Worm (Caenorhabditis elegans) whole organism, young adult: Measurements from ENCODE around the gene F08F8.9.

Source experiments
- B0019.2 ChIP-seq: fragments of 200-800 bp; sonication (Bioruptor generic); conservative IDR thresholded peaks from 2 replicates; pipeline ENCODE4 v1.3.6; 2022; ENCODE audit warnings: missing genetic modification reagents, missing genetic modification characterization, missing compliant biosample characterization
- B0261.1 ChIP-seq: sonication (generic microtip); optimal IDR thresholded peaks from 2 replicates; lab custom pipeline; 2016; ENCODE audit warnings: mild to moderate bottlenecking, missing genetic modification characterization, moderate library complexity, missing compliant biosample characterization
- C17E4.6 ChIP-seq: fragments of 200-800 bp; sonication (Bioruptor generic); IDR thresholded peaks from 2 replicates; pipeline ENCODE4 v1.3.6; 2022; ENCODE audit warnings: missing genetic modification reagents, missing genetic modification characterization, missing compliant biosample characterization
- D2030.7 ChIP-seq: fragments of 200-800 bp; sonication (Bioruptor generic); IDR thresholded peaks from 2 replicates; pipeline ENCODE4 v1.3.6; 2022; ENCODE audit warnings: missing genetic modification reagents, missing genetic modification characterization, missing compliant biosample characterization
- F57C9.4 ChIP-seq: sonication (generic microtip); optimal IDR thresholded peaks from 2 replicates; lab custom pipeline; 2017; ENCODE audit warnings: mild to moderate bottlenecking, missing genetic modification characterization, missing compliant biosample characterization
- Y56A3A.18 ChIP-seq: fragments of 200-800 bp; sonication (Bioruptor generic); IDR thresholded peaks from 2 replicates; pipeline ENCODE4 v1.3.6; 2022; ENCODE audit warnings: missing genetic modification reagents, missing genetic modification characterization, missing compliant biosample characterization
- akir-1 ChIP-seq: fragments of 200-800 bp; sonication (Bioruptor generic); optimal IDR thresholded peaks from 2 replicates; lab custom pipeline; 2018; ENCODE audit warnings: mild to moderate bottlenecking, missing genetic modification characterization, moderate library complexity, missing compliant biosample characterization
- aptf-2 ChIP-seq: fragments of 200-800 bp; sonication (Bioruptor generic); conservative IDR thresholded peaks from 2 replicates; pipeline ENCODE4 v1.3.6; 2022; ENCODE audit warnings: missing genetic modification reagents, missing genetic modification characterization, missing compliant biosample characterization
- aptf-3 ChIP-seq: fragments of 200-800 bp; sonication (Bioruptor generic); IDR thresholded peaks from 2 replicates; pipeline ENCODE4 v1.3.6; 2022; ENCODE audit warnings: missing genetic modification characterization, missing compliant biosample characterization
- athp-1 ChIP-seq: sonication (generic microtip); optimal IDR thresholded peaks from 2 replicates; lab custom pipeline; 2017; ENCODE audit warnings: mild to moderate bottlenecking, missing genetic modification characterization, missing compliant biosample characterization
- ceh-27 ChIP-seq: fragments of 200-800 bp; sonication (Bioruptor generic); optimal IDR thresholded peaks from 2 replicates; lab custom pipeline; 2018; ENCODE audit warnings: mild to moderate bottlenecking, missing genetic modification characterization, moderate library complexity, missing compliant biosample characterization
- ceh-58 ChIP-seq: fragments of 200-800 bp; sonication (Bioruptor generic); IDR thresholded peaks from 2 replicates; pipeline ENCODE4 v1.3.6; 2022; ENCODE audit warnings: missing genetic modification characterization, missing compliant biosample characterization
- ceh-79 ChIP-seq: sonication (generic microtip); optimal IDR thresholded peaks from 2 replicates; lab custom pipeline; 2017; ENCODE audit warnings: mild to moderate bottlenecking, missing genetic modification characterization, missing compliant biosample characterization
- chd-7 ChIP-seq: sonication (generic microtip); optimal IDR thresholded peaks from 2 replicates; lab custom pipeline; 2016; ENCODE audit warnings: mild to moderate bottlenecking, missing genetic modification characterization, moderate library complexity, missing compliant biosample characterization
- dpff-1 ChIP-seq: sonication (generic microtip); optimal IDR thresholded peaks from 2 replicates; lab custom pipeline; 2017; ENCODE audit warnings: mild to moderate bottlenecking, missing genetic modification characterization, missing compliant biosample characterization
- egl-18 ChIP-seq: fragments of 200-800 bp; sonication (Bioruptor generic); IDR thresholded peaks from 2 replicates; pipeline ENCODE4 v1.3.6; 2022; ENCODE audit warnings: missing genetic modification reagents, missing genetic modification characterization, missing compliant biosample characterization
- ekl-4 ChIP-seq: fragments of 200-800 bp; sonication (Bioruptor generic); IDR thresholded peaks from 2 replicates; pipeline ENCODE4 v1.3.6; 2022; ENCODE audit warnings: missing genetic modification reagents, missing genetic modification characterization, missing compliant biosample characterization
- ets-4 ChIP-seq: fragments of 200-800 bp; sonication (Bioruptor generic); optimal IDR thresholded peaks from 2 replicates; lab custom pipeline; 2018; ENCODE audit warnings: mild to moderate bottlenecking, missing genetic modification characterization, missing compliant biosample characterization
- fkh-3 ChIP-seq: sonication (generic microtip); optimal IDR thresholded peaks from 2 replicates; lab custom pipeline; 2016; ENCODE audit warnings: mild to moderate bottlenecking, missing genetic modification characterization, missing compliant biosample characterization
- hlh-12 ChIP-seq: sonication (generic microtip); optimal IDR thresholded peaks from 2 replicates; lab custom pipeline; 2016; ENCODE audit warnings: missing genetic modification characterization, missing compliant biosample characterization
- hlh-26 ChIP-seq: fragments of 200-800 bp; sonication (Bioruptor generic); conservative IDR thresholded peaks from 2 replicates; pipeline ENCODE4 v1.3.6; 2022; ENCODE audit warnings: missing genetic modification reagents, missing genetic modification characterization, missing compliant biosample characterization
- hmg-20 ChIP-seq: fragments of 200-800 bp; sonication (Bioruptor generic); IDR thresholded peaks from 2 replicates; pipeline ENCODE4 v1.3.6; 2022; ENCODE audit warnings: missing genetic modification reagents, missing genetic modification characterization, missing compliant biosample characterization
- hrde-1 ChIP-seq: sonication (generic microtip); optimal IDR thresholded peaks from 2 replicates; lab custom pipeline; 2016; ENCODE audit warnings: missing genetic modification characterization, mild to moderate bottlenecking, missing compliant biosample characterization, moderate library complexity, missing genotype, missing genetic modification reagents, borderline replicate concordance
- let-607 ChIP-seq, 2 experiments: fragments of 200-800 bp in 1 of 2; sonication (Bioruptor generic) in 1 of 2; sonication (generic microtip) in 1 of 2; optimal IDR thresholded peaks; 2 replicates each; lab custom pipeline; 2016 to 2018; ENCODE audit warnings: mild to moderate bottlenecking in 2 of 2, missing compliant biosample characterization in 2 of 2, missing genetic modification characterization in 2 of 2, moderate library complexity in 2 of 2, missing genotype in 1 of 2
- lin-35 ChIP-seq, 3 experiments: fragments of 150-350 bp in 2 of 3; sonication (generic microtip) in 1 of 3; optimal IDR thresholded peaks; 2 replicates each; lab custom pipeline; 2014 to 2018; ENCODE audit warnings: missing biosample characterization in 3 of 3, missing genetic modification characterization in 3 of 3, missing genetic modification reagents in 3 of 3
- lin-54 ChIP-seq: fragments of 200-800 bp; sonication (Bioruptor generic); optimal IDR thresholded peaks from 2 replicates; lab custom pipeline; 2018; ENCODE audit warnings: mild to moderate bottlenecking, missing genetic modification characterization, missing compliant biosample characterization
- lsl-1 ChIP-seq: fragments of 200-800 bp; sonication (Bioruptor generic); optimal IDR thresholded peaks from 2 replicates; lab custom pipeline; 2018; ENCODE audit warnings: mild to moderate bottlenecking, missing genetic modification characterization, moderate library complexity, missing compliant biosample characterization
- madf-8 ChIP-seq: fragments of 200-800 bp; sonication (Bioruptor generic); conservative IDR thresholded peaks from 2 replicates; pipeline ENCODE4 v1.3.6; 2022; ENCODE audit warnings: missing genetic modification reagents, missing genetic modification characterization, missing compliant biosample characterization
- mcd-1 ChIP-seq: fragments of 200-800 bp; sonication (Bioruptor generic); IDR thresholded peaks from 2 replicates; pipeline ENCODE4 v1.3.6; 2022; ENCODE audit warnings: missing genetic modification reagents, missing genetic modification characterization, missing compliant biosample characterization
- mel-28 ChIP-seq: sonication (generic microtip); optimal IDR thresholded peaks from 2 replicates; lab custom pipeline; 2016; ENCODE audit warnings: borderline replicate concordance, mild to moderate bottlenecking, missing genetic modification characterization, missing compliant biosample characterization
- mxl-1 ChIP-seq: sonication (generic microtip); optimal IDR thresholded peaks from 2 replicates; lab custom pipeline; 2016; ENCODE audit warnings: missing genetic modification characterization, missing compliant biosample characterization
- nhr-120 ChIP-seq: fragments of 200-800 bp; sonication (Bioruptor generic); IDR thresholded peaks from 2 replicates; pipeline ENCODE4 v1.3.6; 2022; ENCODE audit warnings: missing genetic modification characterization, missing compliant biosample characterization
- nhr-90 ChIP-seq: sonication (generic microtip); optimal IDR thresholded peaks from 2 replicates; lab custom pipeline; 2016; ENCODE audit warnings: missing genotype, mild to moderate bottlenecking, missing genetic modification characterization, missing compliant biosample characterization
- pha-4 ChIP-seq: fragments of 150-350 bp; sonication (generic microtip); optimal IDR thresholded peaks from 2 replicates; lab custom pipeline; 2014; ENCODE audit warnings: missing biosample characterization, missing genetic modification reagents, missing genetic modification characterization
- rpc-1 ChIP-seq, 2 experiments: fragments of 150-350 bp in 1 of 2; sonication (generic microtip) in 1 of 2; optimal IDR thresholded peaks; 2 replicates each; lab custom pipeline; 2014 to 2018; ENCODE audit warnings: missing biosample characterization in 1 of 2, missing genetic modification characterization in 1 of 2, missing genetic modification reagents in 1 of 2, missing genotype in 1 of 2
- snpc-1.3 ChIP-seq: sonication (generic microtip); optimal IDR thresholded peaks from 2 replicates; lab custom pipeline; 2017; ENCODE audit warnings: missing genetic modification characterization, mild to moderate bottlenecking, missing compliant biosample characterization, antibody characterized with exemption, moderate library complexity, missing genotype, missing genetic modification reagents; ENCODE audit not compliant: insufficient read depth
- snpc-3.4 ChIP-seq: sonication (generic microtip); optimal IDR thresholded peaks from 2 replicates; lab custom pipeline; 2017; ENCODE audit warnings: missing genetic modification characterization, mild to moderate bottlenecking, missing compliant biosample characterization, antibody characterized with exemption, moderate library complexity, missing genotype, missing genetic modification reagents
- somi-1 ChIP-seq: fragments of 200-800 bp; sonication (Bioruptor generic); optimal IDR thresholded peaks from 2 replicates; lab custom pipeline; 2018; ENCODE audit warnings: mild to moderate bottlenecking, missing genetic modification characterization, missing compliant biosample characterization
- tbp1 ChIP-seq: fragments of 200-800 bp; sonication (Bioruptor generic); optimal IDR thresholded peaks from 2 replicates; lab custom pipeline; 2018; ENCODE audit warnings: mild to moderate bottlenecking, missing genetic modification characterization, missing compliant biosample characterization
- tbx-9 ChIP-seq: sonication (generic microtip); optimal IDR thresholded peaks from 2 replicates; lab custom pipeline; 2016; ENCODE audit warnings: borderline replicate concordance, missing genetic modification characterization, inconsistent platforms, missing compliant biosample characterization
- unc-62 ChIP-seq: fragments of 150-350 bp; optimal IDR thresholded peaks from 2 replicates; lab custom pipeline; 2014; ENCODE audit warnings: missing biosample characterization, missing genetic modification reagents, missing genetic modification characterization
- xnd-1 ChIP-seq: sonication (generic microtip); optimal IDR thresholded peaks from 2 replicates; lab custom pipeline; 2016; ENCODE audit warnings: missing genotype, missing genetic modification reagents, missing genetic modification characterization, missing compliant biosample characterization
- zfh-2 ChIP-seq: fragments of 200-800 bp; sonication (Bioruptor generic); conservative IDR thresholded peaks from 2 replicates; pipeline ENCODE4 v1.3.6; 2022; ENCODE audit warnings: missing genetic modification reagents, missing genetic modification characterization, missing compliant biosample characterization
- zim-3 ChIP-seq: sonication (generic microtip); optimal IDR thresholded peaks from 2 replicates; lab custom pipeline; 2017; ENCODE audit warnings: mild to moderate bottlenecking, missing genetic modification characterization, moderate library complexity, missing compliant biosample characterization
- ztf-18 ChIP-seq: sonication (generic microtip); optimal IDR thresholded peaks from 2 replicates; lab custom pipeline; 2016; ENCODE audit warnings: missing genotype, mild to moderate bottlenecking, missing genetic modification characterization, missing compliant biosample characterization
- ztf-22 ChIP-seq: fragments of 200-800 bp; sonication (Bioruptor generic); optimal IDR thresholded peaks from 2 replicates; lab custom pipeline; 2018; ENCODE audit warnings: mild to moderate bottlenecking, missing genetic modification characterization, moderate library complexity, missing compliant biosample characterization
- ztf-25 ChIP-seq: fragments of 200-800 bp; sonication (Bioruptor generic); IDR thresholded peaks from 2 replicates; pipeline ENCODE4 v1.3.6; 2022; ENCODE audit warnings: missing genetic modification reagents, missing genetic modification characterization, missing compliant biosample characterization
- ztf-6 ChIP-seq: fragments of 200-800 bp; sonication (Bioruptor generic); IDR thresholded peaks from 2 replicates; pipeline ENCODE4 v1.3.6; 2022; ENCODE audit warnings: missing genetic modification reagents, missing genetic modification characterization, missing compliant biosample characterization

F08F8.9 gene

ce11 chrIII:7376143-7376802 is 22.5 kb upstream of the F08F8.9 start (continued):
- TF ChIP-seq tbx-9 (tag; lab: Kevin White, UChicago) (no peak), fkh-3 (tag; lab: Kevin White, UChicago) (no peak), lin-35 (GFP tag; optimal IDR thresholded peaks at IDR 0.05; lab: Kevin White, UChicago) (no peak), B0019.2 (no peak), ets-4 (GFP tag; lab: Kevin White, UChicago) (peak; percentile 15), ztf-25 (GFP tag; lab: Robert Waterston, UW) (no peak), snpc-1.3 (tag; lab: Kevin White, UChicago) (no peak), zim-3 (tag; lab: Kevin White, UChicago) (no peak), madf-8 (GFP tag; lab: Robert Waterston, UW) (no peak), unc-62 (no peak), let-607 (tag; optimal IDR thresholded peaks at IDR 0.05; lab: Kevin White, UChicago) (peak; percentile 76 to 84), B0261.1 (tag; lab: Kevin White, UChicago) (no peak), egl-18 (no peak), rpc-1 (optimal IDR thresholded peaks at IDR 0.05; lab: Kevin White, UChicago) (no peak), rpc-1 (tag; optimal IDR thresholded peaks at IDR 0.05; lab: Kevin White, UChicago) (no peak), ztf-18 (peak; percentile 19), mxl-1 (tag; lab: Kevin White, UChicago) (no peak), Y56A3A.18 (GFP tag; lab: Robert Waterston, UW) (no peak), nhr-90 (tag; lab: Kevin White, UChicago) (peak; percentile 20), chd-7 (tag; lab: Kevin White, UChicago) (peak; percentile 80), ceh-79 (tag; lab: Kevin White, UChicago) (no peak), ceh-58 (no peak), hmg-20 (GFP tag; lab: Robert Waterston, UW) (no peak), mel-28 (tag; lab: Kevin White, UChicago) (no peak), aptf-2 (GFP tag; lab: Robert Waterston, UW) (no peak), zfh-2 (GFP tag; lab: Robert Waterston, UW) (no peak), C17E4.6 (GFP tag; lab: Robert Waterston, UW) (no peak), lsl-1 (GFP tag; lab: Kevin White, UChicago) (no peak), ztf-6 (GFP tag; lab: Robert Waterston, UW) (no peak), somi-1 (GFP tag; lab: Kevin White, UChicago) (peak; percentile 70), pha-4 (tag; lab: Kevin White, UChicago) (no peak), mcd-1 (peak; percentile 48; the same call in 1 of the 2 replicates), akir-1 (no peak), nhr-120 (GFP tag; lab: Robert Waterston, UW) (no peak), ztf-22 (GFP tag; lab: Kevin White, UChicago) (no peak), hlh-26 (GFP tag; lab: Robert Waterston, UW) (no peak), tbp1 (GFP tag; lab: Kevin White, UChicago) (peak; percentile 63), athp-1 (tag; lab: Kevin White, UChicago) (no peak), F57C9.4 (tag; lab: Kevin White, UChicago) (no peak), snpc-3.4 (tag; lab: Kevin White, UChicago) (no peak), hlh-12 (tag; lab: Kevin White, UChicago) (no peak), hrde-1 (tag; lab: Kevin White, UChicago) (no peak), D2030.7 (no peak), dpff-1 (tag; lab: Kevin White, UChicago) (no peak), ekl-4 (GFP tag; lab: Robert Waterston, UW) (peak; percentile 62), xnd-1 (tag; lab: Kevin White, UChicago) (no peak), lin-54 (GFP tag; lab: Kevin White, UChicago) (peak; percentile 11), ceh-27 (GFP tag; lab: Kevin White, UChicago) (no peak), aptf-3 (GFP tag; lab: Robert Waterston, UW) (no peak)
